Fruit fly (Drosophila melanogaster): ENCODE measurements around the gene CG12426.

Gene CG12426

dm6 chr3R:27916355-27917019, 44.3 kb upstream of the CG12426 start, which contains the start of the genes CG5003 and mRpS22 (continued):
- TF ChIP-seq al (GFP tag; IDR thresholded peaks at IDR 0.05), result peak; percentile 25; the same call in 1 of the 2 replicates
- TF ChIP-seq cato (GFP tag; optimal IDR thresholded peaks at IDR 0.05; ENCODE audit: borderline replicate concordance), result peak; percentile 19
- TF ChIP-seq CG9609 (GFP tag; optimal IDR thresholded peaks at IDR 0.05), result no peak
- peak; percentile 12; the same call in 1 of the 2 replicates for TF ChIP-seq Ada2b (GFP tag; IDR thresholded peaks at IDR 0.05)
- peak in 1 of 3 experiments; percentile 60 for TF ChIP-seq lola (GFP tag; optimal IDR thresholded peaks at IDR 0.05)
- no peak for TF ChIP-seq CG6254 (GFP tag; optimal IDR thresholded peaks at IDR 0.05)
- TF ChIP-seq CG12071 (GFP tag; optimal IDR thresholded peaks at IDR 0.05), result no peak
- TF ChIP-seq stwl (tag; optimal IDR thresholded peaks at IDR 0.05), result peak; percentile 34
- TF ChIP-seq CG17612 (GFP tag; IDR thresholded peaks at IDR 0.05), result no peak
- no peak for TF ChIP-seq pan (optimal IDR thresholded peaks at IDR 0.05)
- TF ChIP-seq pan (GFP tag; optimal IDR thresholded peaks at IDR 0.05 in 1 of 2, IDR thresholded peaks at IDR 0.05 in 1 of 2), result peak in 1 of 2 experiments; percentile 59
- peak; percentile 69 for TF ChIP-seq CG9817 (tag; optimal IDR thresholded peaks at IDR 0.05)
- TF ChIP-seq CG1792 (GFP tag; optimal IDR thresholded peaks at IDR 0.05), result no peak
- no peak for TF ChIP-seq CkIIα-i1 (GFP tag; IDR thresholded peaks at IDR 0.05)
- TF ChIP-seq Sry-δ (GFP tag; optimal IDR thresholded peaks at IDR 0.05), result peak; percentile 42
- TF ChIP-seq CG17328 (GFP tag; IDR thresholded peaks at IDR 0.05), result peak; percentile 14; the same call in 1 of the 2 replicates
- TF ChIP-seq CHES-1-like (GFP tag; optimal IDR thresholded peaks at IDR 0.05), result peak; percentile 11
- TF ChIP-seq Sox100B (GFP tag; optimal IDR thresholded peaks at IDR 0.05), result no peak
- TF ChIP-seq CG18599 (GFP tag; optimal IDR thresholded peaks at IDR 0.05), result peak; percentile 45
- TF ChIP-seq dati (GFP tag; IDR thresholded peaks at IDR 0.05), result no peak
- TF ChIP-seq ATbp (GFP tag; optimal IDR thresholded peaks at IDR 0.05), result no peak
- peak; percentile 67 for TF ChIP-seq CG17829 (tag; optimal IDR thresholded peaks at IDR 0.05)
- TF ChIP-seq GATAe (GFP tag; conservative IDR thresholded peaks at IDR 0.05), result no peak
- no peak for TF ChIP-seq en (GFP tag; optimal IDR thresholded peaks at IDR 0.05)
- peak; percentile 57 for TF ChIP-seq CG18476 (GFP tag; optimal IDR thresholded peaks at IDR 0.05)
- TF ChIP-seq BtbVII (GFP tag; optimal IDR thresholded peaks at IDR 0.05), result peak; percentile 47
- peak; percentile 60 for TF ChIP-seq CG9437 (GFP tag; optimal IDR thresholded peaks at IDR 0.05)
- TF ChIP-seq chn (GFP tag; optimal IDR thresholded peaks at IDR 0.05), result no peak
- TF ChIP-seq CG31365 (tag; optimal IDR thresholded peaks at IDR 0.05), result no peak
- TF ChIP-seq gsb-n (tag; optimal IDR thresholded peaks at IDR 0.05), result peak; percentile 54
- TF ChIP-seq CG12219 (GFP tag; optimal IDR thresholded peaks at IDR 0.05), result no peak
- TF ChIP-seq wor (GFP tag; IDR thresholded peaks at IDR 0.05), result peak; percentile 18; the same call in 1 of the 2 replicates
- TF ChIP-seq E2f2 (GFP tag; IDR thresholded peaks at IDR 0.05), result peak; percentile 16; the same call in 1 of the 2 replicates
- peak; percentile 22 for TF ChIP-seq pzg (GFP tag; optimal IDR thresholded peaks at IDR 0.05)
- TF ChIP-seq danr (GFP tag; IDR thresholded peaks at IDR 0.05), result 0 out of 2 replicates have a peak, but pooled peaks have one; percentile 26
- TF ChIP-seq CG3726 (GFP tag; IDR thresholded peaks at IDR 0.05), result no peak
- peak; percentile 58 for TF ChIP-seq CG3847 (GFP tag; IDR thresholded peaks at IDR 0.05)
- peak; percentile 83 for TF ChIP-seq sens (GFP tag)
- TF ChIP-seq CG9932 (GFP tag; IDR thresholded peaks at IDR 0.05), result peak; percentile 78
- TF ChIP-seq CG6683 (GFP tag; optimal IDR thresholded peaks at IDR 0.05), result no peak
- TF ChIP-seq CG14050 (GFP tag; IDR thresholded peaks at IDR 0.05), result no peak
- TF ChIP-seq CG7963 (GFP tag; IDR thresholded peaks at IDR 0.05; ENCODE audit: partially characterized antibody), result no peak
- TF ChIP-seq lbe (GFP tag; optimal IDR thresholded peaks at IDR 0.05), result peak; percentile 29
- peak in 1 of 2 experiments; percentile 26 for TF ChIP-seq bsh (GFP tag; optimal IDR thresholded peaks at IDR 0.05)
- TF ChIP-seq CG33557 (GFP tag; optimal IDR thresholded peaks at IDR 0.05), result peak; percentile 38
- peak; percentile 6 for TF ChIP-seq Dip3 (GFP tag; optimal IDR thresholded peaks at IDR 0.05)
- TF ChIP-seq kni (GFP tag; optimal IDR thresholded peaks at IDR 0.05), result no peak
- TF ChIP-seq Stat92E (GFP tag; optimal IDR thresholded peaks at IDR 0.05), result no peak
- 0 out of 3 replicates have a peak, but pooled peaks have one; percentile 32 for TF ChIP-seq CG11456 (GFP tag; IDR thresholded peaks at IDR 0.05)

All from whole organism, embryonic.